Fruit fly (Drosophila melanogaster): ENCODE results near the gene Nuak.

The Nuak gene

dm6 chr3R:10268865-10269442 lies 4.8 kb downstream of the Nuak start (continued):
- TF ChIP-seq eve (GFP tag; optimal IDR thresholded peaks at IDR 0.05) (no peak), Ptx1 (GFP tag; IDR thresholded peaks at IDR 0.05) (peak; percentile 80), Nf-YA (GFP tag; IDR thresholded peaks at IDR 0.05) (peak; percentile 66; the same call in 1 of the 2 replicates), en (GFP tag; optimal IDR thresholded peaks at IDR 0.05) (peak; percentile 2), ftz-f1 (GFP tag; optimal IDR thresholded peaks at IDR 0.05) (no peak), GATAe (GFP tag; conservative IDR thresholded peaks at IDR 0.05) (0 out of 2 replicates have a peak, but pooled peaks have one; percentile 9), ro (GFP tag; IDR thresholded peaks at IDR 0.05) (no peak), NC2α (GFP tag; optimal IDR thresholded peaks at IDR 0.05) (no peak), sob (GFP tag; IDR thresholded peaks at IDR 0.05) (peak; percentile 82), sc (optimal IDR thresholded peaks at IDR 0.05) (no peak), sc (GFP tag; optimal IDR thresholded peaks at IDR 0.05) (no peak), D19A (tag; optimal IDR thresholded peaks at IDR 0.05) (peak; percentile 21), slou (GFP tag; optimal IDR thresholded peaks at IDR 0.05) (no peak), MBD-R2 (GFP tag; IDR thresholded peaks at IDR 0.05) (peak; percentile 43), CG14860 (GFP tag; IDR thresholded peaks at IDR 0.05; ENCODE audit: partially characterized antibody) (no peak), Pdp1 (GFP tag; optimal IDR thresholded peaks at IDR 0.05) (peak; percentile 6 to 52), Adf1 (GFP tag; IDR thresholded peaks at IDR 0.05) (peak; percentile 22), jigr1 (GFP tag; IDR thresholded peaks at IDR 0.05) (peak; percentile 46; the same call in 1 of the 3 replicates), Dad (GFP tag; optimal IDR thresholded peaks at IDR 0.05) (peak; percentile 48), CG18262 (tag; optimal IDR thresholded peaks at IDR 0.05) (no peak), Hsf (GFP tag; optimal IDR thresholded peaks at IDR 0.05) (peak; percentile 62), Doc3 (GFP tag; IDR thresholded peaks at IDR 0.05; ENCODE audit: partially characterized antibody) (no peak), CG11723 (GFP tag; optimal IDR thresholded peaks at IDR 0.05) (no peak), ato (GFP tag; IDR thresholded peaks at IDR 0.05; ENCODE audit: partially characterized antibody) (no peak), pho (GFP tag; optimal IDR thresholded peaks at IDR 0.05) (peak; percentile 38), sd (tag; optimal IDR thresholded peaks at IDR 0.05) (peak; percentile 88), HmgZ (tag; optimal IDR thresholded peaks at IDR 0.05) (peak; percentile 36), CG7556 (GFP tag; optimal IDR thresholded peaks at IDR 0.05) (no peak), ham (GFP tag; IDR thresholded peaks at IDR 0.05) (peak; percentile 56; the same call in 1 of the 2 replicates), CG7271 (tag; optimal IDR thresholded peaks at IDR 0.05) (no peak), Dp (GFP tag; optimal IDR thresholded peaks at IDR 0.05) (no peak), ind (GFP tag; optimal IDR thresholded peaks at IDR 0.05) (peak; percentile 71), vvl (GFP tag; IDR thresholded peaks at IDR 0.05) (peak; percentile 90), CG2678 (tag; optimal IDR thresholded peaks at IDR 0.05) (peak; percentile 71), CG13894 (tag; optimal IDR thresholded peaks at IDR 0.05) (no peak), CG31224 (GFP tag; IDR thresholded peaks at IDR 0.05) (peak; percentile 58), hkb (optimal IDR thresholded peaks at IDR 0.05) (no peak), hkb (GFP tag; IDR thresholded peaks at IDR 0.05) (peak; percentile 83), NFAT (GFP tag; IDR thresholded peaks at IDR 0.05) (peak; percentile 63), CG3065 (GFP tag; optimal IDR thresholded peaks at IDR 0.05) (no peak), HLHmδ (GFP tag; optimal IDR thresholded peaks at IDR 0.05) (no peak), CG11093 (GFP tag; IDR thresholded peaks at IDR 0.05) (peak; percentile 65), CG9727 (GFP tag; optimal IDR thresholded peaks at IDR 0.05) (no peak), CG3995 (GFP tag; optimal IDR thresholded peaks at IDR 0.05) (peak; percentile 12), Rx (GFP tag; IDR thresholded peaks at IDR 0.05) (peak; percentile 64; the same call in 1 of the 2 replicates), CG3407 (GFP tag; optimal IDR thresholded peaks at IDR 0.05) (peak; percentile 46), onecut (GFP tag; IDR thresholded peaks at IDR 0.05) (peak; percentile 37), ssp (GFP tag; IDR thresholded peaks at IDR 0.05) (peak; percentile 52), z (GFP tag; IDR thresholded peaks at IDR 0.05) (no peak), CG12659 (GFP tag; optimal IDR thresholded peaks at IDR 0.05) (peak; percentile 17), grau (tag; optimal IDR thresholded peaks at IDR 0.05) (peak; percentile 65), pum (GFP tag; optimal IDR thresholded peaks at IDR 0.05) (peak; percentile 42)

All from whole organism, embryonic.